Fruit fly (Drosophila melanogaster) whole organism, prepupa: ENCODE measurements around the gene CG5969.

Source experiments
- Blimp-1 ChIP-seq: fragments of 200-800 bp; sonication (Bioruptor generic); optimal IDR thresholded peaks from 3 replicates; lab custom pipeline; 2017; ENCODE audit warnings: missing biosample characterization, missing genetic modification characterization, mild to moderate bottlenecking, moderate library complexity, missing genetic modification reagents
- CG10631 ChIP-seq: fragments of 200-800 bp; sonication (Bioruptor generic); optimal IDR thresholded peaks from 2 replicates; lab custom pipeline; 2016; ENCODE audit warnings: missing biosample characterization, missing genetic modification characterization
- CG11762 ChIP-seq: fragments of 200-800 bp; sonication (Bioruptor generic); optimal IDR thresholded peaks from 3 replicates; lab custom pipeline; 2016; ENCODE audit warnings: missing biosample characterization, missing genetic modification characterization; ENCODE audit not compliant: insufficient read depth
- CG11902 ChIP-seq: fragments of 200-800 bp; sonication (Bioruptor generic); optimal IDR thresholded peaks from 3 replicates; lab custom pipeline; 2016; ENCODE audit warnings: missing biosample characterization, missing genetic modification characterization
- CG15336 ChIP-seq: fragments of 200-800 bp; sonication (Bioruptor generic); IDR thresholded peaks from 2 replicates; pipeline ENCODE4 v1.3.6; 2022; ENCODE audit warnings: missing biosample characterization, missing genetic modification characterization
- CG1621 ChIP-seq: fragments of 200-800 bp; sonication (Bioruptor generic); optimal IDR thresholded peaks from 3 replicates; lab custom pipeline; 2018; ENCODE audit warnings: missing biosample characterization, mild to moderate bottlenecking, missing genetic modification characterization
- CG3032 ChIP-seq: fragments of 200-800 bp; optimal IDR thresholded peaks from 2 replicates; lab custom pipeline; 2019; ENCODE audit warnings: missing biosample characterization, mild to moderate bottlenecking, missing genetic modification characterization, moderate library complexity
- CG31627 ChIP-seq: fragments of 200-800 bp; sonication (Bioruptor generic); optimal IDR thresholded peaks from 3 replicates; lab custom pipeline; 2016; ENCODE audit warnings: missing biosample characterization, missing genetic modification characterization
- CG32006 ChIP-seq: fragments of 200-800 bp; sonication (Bioruptor generic); optimal IDR thresholded peaks from 3 replicates; lab custom pipeline; 2017; ENCODE audit warnings: missing biosample characterization, mild to moderate bottlenecking, missing genetic modification characterization
- CG4318 ChIP-seq: fragments of 200-800 bp; sonication (Bioruptor generic); optimal IDR thresholded peaks from 3 replicates; lab custom pipeline; 2017; ENCODE audit warnings: missing biosample characterization, mild to moderate bottlenecking, missing genetic modification characterization
- CG6163 ChIP-seq: fragments of 200-800 bp; sonication (Bioruptor generic); IDR thresholded peaks from 3 replicates; pipeline ENCODE4 v1.3.6; 2022; ENCODE audit warnings: missing biosample characterization, missing genetic modification characterization
- CG6276 ChIP-seq: fragments of 200-800 bp; sonication (Bioruptor generic); optimal IDR thresholded peaks from 2 replicates; lab custom pipeline; 2017; ENCODE audit warnings: missing biosample characterization, mild to moderate bottlenecking, missing genetic modification characterization
- CG6792 ChIP-seq: fragments of 200-800 bp; sonication (Bioruptor generic); optimal IDR thresholded peaks from 3 replicates; lab custom pipeline; 2016; ENCODE audit warnings: missing biosample characterization, missing genetic modification characterization
- CG7368 ChIP-seq: fragments of 200-800 bp; sonication (Bioruptor generic); optimal IDR thresholded peaks from 3 replicates; lab custom pipeline; 2016; ENCODE audit warnings: missing biosample characterization, missing genetic modification characterization
- CG8632 ChIP-seq: fragments of 200-800 bp; sonication (Bioruptor generic); optimal IDR thresholded peaks from 3 replicates; lab custom pipeline; 2016; ENCODE audit warnings: missing biosample characterization, missing genetic modification characterization
- Eip75B ChIP-seq: fragments of 200-800 bp; sonication (Bioruptor generic); optimal IDR thresholded peaks from 3 replicates; lab custom pipeline; 2016; ENCODE audit warnings: missing biosample characterization, missing genetic modification characterization
- Eip78C ChIP-seq: fragments of 200-800 bp; sonication (Bioruptor generic); peaks from one replicate; lab custom pipeline; 2016; ENCODE audit warnings: missing biosample characterization, missing genetic modification characterization
- Eip93F ChIP-seq: fragments of 200-800 bp; sonication (Bioruptor generic); optimal IDR thresholded peaks from 2 replicates; lab custom pipeline; 2016; ENCODE audit warnings: missing biosample characterization, mild to moderate bottlenecking, missing genetic modification characterization
- Ets21C ChIP-seq: fragments of 200-800 bp; sonication (Bioruptor generic); optimal IDR thresholded peaks from 3 replicates; lab custom pipeline; 2016; ENCODE audit warnings: missing biosample characterization, missing genetic modification characterization
- Hr38 ChIP-seq: sonication (Bioruptor generic); optimal IDR thresholded peaks from 2 replicates; lab custom pipeline; 2016; ENCODE audit warnings: missing biosample characterization, missing genetic modification characterization
- Lpt ChIP-seq: fragments of 200-800 bp; sonication (Bioruptor generic); optimal IDR thresholded peaks from 3 replicates; lab custom pipeline; 2016; ENCODE audit warnings: missing biosample characterization, missing genetic modification characterization
- Met ChIP-seq: fragments of 200-800 bp; sonication (Bioruptor generic); optimal IDR thresholded peaks from 3 replicates; lab custom pipeline; 2016; ENCODE audit warnings: missing biosample characterization, missing genetic modification characterization
- OdsH ChIP-seq: fragments of 200-800 bp; sonication (Bioruptor generic); optimal IDR thresholded peaks from 3 replicates; lab custom pipeline; 2016; ENCODE audit warnings: missing biosample characterization, missing genetic modification characterization
- Smox ChIP-seq: fragments of 200-800 bp; sonication (Bioruptor generic); optimal IDR thresholded peaks from 3 replicates; lab custom pipeline; 2016; ENCODE audit warnings: missing biosample characterization, missing genetic modification characterization
- Sox102F ChIP-seq: fragments of 200-800 bp; sonication (Bioruptor generic); optimal IDR thresholded peaks from 2 replicates; lab custom pipeline; 2016; ENCODE audit warnings: missing biosample characterization, mild to moderate bottlenecking, missing genetic modification characterization
- Sox14 ChIP-seq: fragments of 200-800 bp; sonication (Bioruptor generic); optimal IDR thresholded peaks from 3 replicates; lab custom pipeline; 2016; ENCODE audit warnings: missing biosample characterization, missing genetic modification characterization
- Sox15 ChIP-seq: fragments of 200-800 bp; sonication (Bioruptor generic); optimal IDR thresholded peaks from 3 replicates; lab custom pipeline; 2016; ENCODE audit warnings: missing biosample characterization, missing genetic modification characterization
- achi ChIP-seq: fragments of 200-800 bp; sonication (Bioruptor generic); optimal IDR thresholded peaks from 3 replicates; lab custom pipeline; 2016; ENCODE audit warnings: missing biosample characterization, missing genetic modification characterization
- eg ChIP-seq: fragments of 200-800 bp; sonication (Bioruptor generic); IDR thresholded peaks from 3 replicates; pipeline ENCODE4 v1.3.6; 2022; ENCODE audit warnings: missing biosample characterization, missing genetic modification characterization
- esn ChIP-seq: fragments of 200-800 bp; sonication (Bioruptor generic); optimal IDR thresholded peaks from 2 replicates; lab custom pipeline; 2016; ENCODE audit warnings: missing biosample characterization, mild to moderate bottlenecking, missing genetic modification characterization, moderate library complexity
- fd59A ChIP-seq: fragments of 200-800 bp; sonication (Bioruptor generic); optimal IDR thresholded peaks from 2 replicates; lab custom pipeline; 2017; ENCODE audit warnings: missing biosample characterization, mild to moderate bottlenecking, missing genetic modification characterization, missing genetic modification reagents
- fkh ChIP-seq: fragments of 200-800 bp; sonication (Bioruptor generic); optimal IDR thresholded peaks from 3 replicates; lab custom pipeline; 2017; ENCODE audit warnings: missing biosample characterization, mild to moderate bottlenecking, missing genetic modification characterization, moderate library complexity
- lz ChIP-seq: fragments of 200-800 bp; sonication (Bioruptor generic); optimal IDR thresholded peaks from 3 replicates; lab custom pipeline; 2016; ENCODE audit warnings: missing biosample characterization, missing genetic modification characterization
- net ChIP-seq: fragments of 200-800 bp; sonication (Bioruptor generic); optimal IDR thresholded peaks from 3 replicates; lab custom pipeline; 2016; ENCODE audit warnings: missing biosample characterization, missing genetic modification characterization
- spab ChIP-seq: fragments of 200-800 bp; sonication (Bioruptor generic); optimal IDR thresholded peaks from 2 replicates; lab custom pipeline; 2017; ENCODE audit warnings: missing biosample characterization, mild to moderate bottlenecking, missing genetic modification characterization, missing genetic modification reagents
- ss ChIP-seq, 2 experiments: fragments of 200-800 bp; sonication (Bioruptor generic); optimal IDR thresholded peaks; 2 replicates in 1 of 2; 3 replicates in 1 of 2; lab custom pipeline; 2017 to 2018; ENCODE audit warnings: mild to moderate bottlenecking in 2 of 2, missing biosample characterization in 2 of 2, missing genetic modification characterization in 2 of 2, moderate library complexity in 1 of 2
- svp ChIP-seq: fragments of 200-800 bp; sonication (Bioruptor generic); peaks from one replicate; lab custom pipeline; 2016; ENCODE audit warnings: missing biosample characterization, missing genetic modification characterization
- topi ChIP-seq: fragments of 200-800 bp; sonication (Bioruptor generic); optimal IDR thresholded peaks from 3 replicates; lab custom pipeline; 2016; ENCODE audit warnings: missing biosample characterization, missing genetic modification characterization

CG5969 gene

dm6 chr3L:20431619-20432018 is 42.0 kb upstream of the CG5969 start:
- TF ChIP-seq spab (GFP tag; lab: Kevin White, UChicago) (no peak), Met (GFP tag; lab: Kevin White, UChicago) (no peak), achi (no peak), CG6276 (GFP tag; lab: Kevin White, UChicago) (no peak), esn (GFP tag; lab: Kevin White, UChicago) (no peak), CG8632 (GFP tag; lab: Kevin White, UChicago) (no peak)
- TF ChIP-seq, all 60 proteins: peak for 0

- no peak for TF ChIP-seq Smox (GFP tag; lab: Kevin White, UChicago)
- peak; percentile 38 for TF ChIP-seq esn (GFP tag; lab: Kevin White, UChicago)
- peak; percentile 15 for TF ChIP-seq lz (GFP tag; lab: Kevin White, UChicago)
- TF ChIP-seq CG10631 (GFP tag; lab: Kevin White, UChicago), result no peak
- TF ChIP-seq Sox14, result peak; percentile 82
Observed at dm6 chr3L:20432297-20432696, 41.3 kb upstream of the CG5969 start, which contains the start of the genes Las and Psn. Las (minus strand) TSS chr3L:20432361. Psn (plus strand) TSS chr3L:20432468.

dm6 chr3L:20436069-20436468 is 37.5 kb upstream of the CG5969 start, which contains the start of the genes mRpL15 and CtIP:
mRpL15 (minus strand) TSS chr3L:20436209.
CtIP (plus strand) TSS chr3L:20436250.
- TF ChIP-seq Eip93F (GFP tag; lab: Kevin White, UChicago), result peak; percentile 25
- no peak for TF ChIP-seq Ets21C (GFP tag; lab: Kevin White, UChicago)
- peak; percentile 16 for TF ChIP-seq esn (GFP tag; lab: Kevin White, UChicago)

dm6 chr3L:20439772-20440171 is 33.8 kb upstream of the CG5969 start, which contains the start of gene Hpd:
Hpd (minus strand) TSS chr3L:20439872.
- TF ChIP-seq achi, result no peak
- no peak for TF ChIP-seq Eip75B
- no peak for TF ChIP-seq Smox (GFP tag; lab: Kevin White, UChicago)
- TF ChIP-seq Lpt, result no peak
- TF ChIP-seq Eip78C (GFP tag; lab: Kevin White, UChicago), result no peak
- no peak for TF ChIP-seq CG32006 (GFP tag; lab: Kevin White, UChicago)
- no peak for TF ChIP-seq Eip93F (GFP tag; lab: Kevin White, UChicago)

dm6 chr3L:20440902-20441429 is 32.6 kb upstream of the CG5969 start:
- no peak for TF ChIP-seq CG3032 (tag; lab: Kevin White, UChicago)
- TF ChIP-seq CG11902 (GFP tag; lab: Kevin White, UChicago), result no peak
- TF ChIP-seq CG6792 (GFP tag; lab: Kevin White, UChicago), result no peak

- TF ChIP-seq topi (GFP tag; lab: Kevin White, UChicago) (no peak), CG1621 (no peak), ss (GFP tag; optimal IDR thresholded peaks at IDR 0.05; lab: Kevin White, UChicago) (no peak), CG7368 (GFP tag; lab: Kevin White, UChicago) (no peak), esn (GFP tag; lab: Kevin White, UChicago) (peak; percentile 63), Sox15 (GFP tag; lab: Kevin White, UChicago) (peak; percentile 40), CG11902 (GFP tag; lab: Kevin White, UChicago) (peak; percentile 37), CG10631 (GFP tag; lab: Kevin White, UChicago) (no peak), CG6276 (GFP tag; lab: Kevin White, UChicago) (no peak), Ets21C (GFP tag; lab: Kevin White, UChicago) (no peak), CG15336 (GFP tag; lab: Robert Waterston, UW) (peak; percentile 61), CG4318 (no peak), fkh (GFP tag; lab: Kevin White, UChicago) (peak; percentile 44), CG11762 (peak; percentile 41), CG6792 (GFP tag; lab: Kevin White, UChicago) (no peak), net (no peak), Hr38 (GFP tag; lab: Kevin White, UChicago) (no peak), Eip78C (GFP tag; lab: Kevin White, UChicago) (peak; percentile 89), fd59A (GFP tag; lab: Kevin White, UChicago) (peak; percentile 64), Sox102F (GFP tag; lab: Kevin White, UChicago) (no peak), Blimp-1 (no peak), OdsH (GFP tag; lab: Kevin White, UChicago) (no peak), CG31627 (GFP tag; lab: Kevin White, UChicago) (peak; percentile 27), CG3032 (tag; lab: Kevin White, UChicago) (peak; percentile 86), CG6163 (peak; percentile 61; the same call in 1 of the 3 replicates), svp (GFP tag; lab: Kevin White, UChicago) (no peak), eg (GFP tag; lab: Robert Waterston, UW) (no peak)
Observed at dm6 chr3L:20441632-20442469, 31.7 kb upstream of the CG5969 start, which contains the start of gene CG5910. CG5910 (plus strand) TSS chr3L:20442419.
